Worm (Caenorhabditis elegans) whole organism, L1 larva: ENCODE measurements around the gene cpr-2.

ENCODE experiments used
- aha-1 ChIP-seq: fragments of 150-350 bp; optimal IDR thresholded peaks from 2 replicates; lab custom pipeline; 2014; ENCODE audit warnings: missing biosample characterization, missing genetic modification characterization
- ceh-82 ChIP-seq, 3 experiments: fragments of 150-350 bp in 1 of 3; sonication (generic microtip) in 2 of 3; optimal IDR thresholded peaks; 2 replicates each; lab custom pipeline; 2014 to 2017; ENCODE audit warnings: missing biosample characterization in 3 of 3, missing genetic modification characterization in 3 of 3
- elt-2 ChIP-seq: sonication (generic microtip); optimal IDR thresholded peaks from 2 replicates; lab custom pipeline; 2016; ENCODE audit warnings: missing genetic modification characterization, mild to moderate bottlenecking, inconsistent platforms, missing compliant biosample characterization, missing genetic modification reagents
- elt-3 ChIP-seq, 6 experiments: fragments of 150-350 bp in 1 of 6; sonication (generic microtip); optimal IDR thresholded peaks; 2 replicates each; lab custom pipeline; 2017 to 2018; ENCODE audit warnings: missing biosample characterization in 6 of 6, missing genetic modification characterization in 6 of 6, inconsistent platforms in 1 of 6
- fos-1 ChIP-seq: fragments of 150-350 bp; optimal IDR thresholded peaks from 2 replicates; lab custom pipeline; 2014; ENCODE audit warnings: missing biosample characterization, missing genetic modification characterization
- lin-15B ChIP-seq: fragments of 150-350 bp; sonication (generic microtip); optimal IDR thresholded peaks from 3 replicates; lab custom pipeline; 2014; ENCODE audit warnings: missing biosample characterization, missing genetic modification characterization
- mdl-1 ChIP-seq, 2 experiments: fragments of 150-350 bp; optimal IDR thresholded peaks; 2 replicates each; lab custom pipeline; 2014 to 2017; ENCODE audit warnings: missing biosample characterization in 2 of 2, missing genetic modification characterization in 2 of 2, inconsistent platforms in 1 of 2
- nhr-11 ChIP-seq: fragments of 150-350 bp; optimal IDR thresholded peaks from 2 replicates; lab custom pipeline; 2014; ENCODE audit warnings: missing biosample characterization, missing genetic modification characterization
- nhr-76 ChIP-seq: sonication (generic microtip); optimal IDR thresholded peaks from 2 replicates; lab custom pipeline; 2017; ENCODE audit warnings: missing biosample characterization, missing genetic modification characterization
- pqm-1 ChIP-seq: sonication (generic microtip); optimal IDR thresholded peaks from 3 replicates; lab custom pipeline; 2017; ENCODE audit warnings: missing biosample characterization, missing genetic modification characterization
- unc-62 ChIP-seq: fragments of 150-350 bp; optimal IDR thresholded peaks from 2 replicates; lab custom pipeline; 2014; ENCODE audit warnings: missing biosample characterization, missing genetic modification reagents, missing genetic modification characterization
- ztf-11 ChIP-seq, 2 experiments: sonication (generic microtip); optimal IDR thresholded peaks; 2 replicates each; lab custom pipeline; 2016 to 2017; ENCODE audit warnings: missing genetic modification characterization in 2 of 2, missing biosample characterization in 1 of 2, missing compliant biosample characterization in 1 of 2
- ztf-4 ChIP-seq: fragments of 150-350 bp; optimal IDR thresholded peaks from 2 replicates; lab custom pipeline; 2014; ENCODE audit warnings: missing biosample characterization, missing genetic modification characterization

DNA sequence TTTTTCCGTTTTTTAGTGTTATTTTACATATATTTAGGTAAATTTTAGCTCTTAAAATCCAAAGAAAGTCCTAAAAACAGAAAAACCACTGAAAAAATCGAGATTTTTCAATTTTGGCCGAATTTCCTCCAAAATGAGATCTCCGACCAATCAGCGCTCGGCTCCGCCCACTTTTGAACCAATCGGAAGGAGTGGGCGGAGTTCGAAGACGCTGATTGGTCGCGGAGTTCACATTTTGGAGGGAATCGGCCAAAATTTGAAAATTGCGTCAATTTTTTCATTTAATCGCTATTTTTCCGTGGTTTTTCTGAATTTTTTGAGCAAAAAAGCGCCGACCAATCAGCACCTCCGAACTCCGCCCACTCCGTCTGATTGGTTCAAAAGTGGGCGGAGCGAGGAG lies 6.8 kb upstream of the cpr-2 start:
- TF ChIP-seq pqm-1 (tag; lab: Kevin White, UChicago) (no peak), fos-1 (no peak), nhr-11 (no peak), nhr-76 (tag; lab: Kevin White, UChicago) (no peak), unc-62 (GFP tag; lab: Kevin White, UChicago) (no peak), aha-1 (tag; lab: Kevin White, UChicago) (no peak), ztf-4 (tag; lab: Kevin White, UChicago) (no peak), mdl-1 (tag; optimal IDR thresholded peaks at IDR 0.05; lab: Kevin White, UChicago) (no peak), elt-2 (tag; lab: Kevin White, UChicago) (no peak), ceh-82 (tag; optimal IDR thresholded peaks at IDR 0.05; lab: Kevin White, UChicago) (no peak), lin-15B (tag; lab: Kevin White, UChicago) (no peak), elt-3 (tag; optimal IDR thresholded peaks at IDR 0.05; lab: Kevin White, UChicago) (no peak), ztf-11 (tag; optimal IDR thresholded peaks at IDR 0.05; lab: Kevin White, UChicago) (no peak)
